Worm (Caenorhabditis elegans) whole organism, L2 larva: ENCODE data around the gene fbxl-1.

ENCODE experiments used
- F13H6.1 ChIP-seq: sonication (generic microtip); optimal IDR thresholded peaks from 2 replicates; lab custom pipeline; 2016; ENCODE audit warnings: missing genetic modification characterization, missing compliant biosample characterization
- R02D3.7 ChIP-seq: fragments of 150-350 bp; optimal IDR thresholded peaks from 2 replicates; lab custom pipeline; 2014; ENCODE audit warnings: missing biosample characterization, missing genetic modification characterization
- blmp-1 ChIP-seq: sonication (generic microtip); optimal IDR thresholded peaks from 2 replicates; lab custom pipeline; 2017; ENCODE audit warnings: missing genetic modification characterization, mild to moderate bottlenecking, missing compliant biosample characterization, antibody characterized with exemption, moderate library complexity; ENCODE audit not compliant: insufficient read depth
- crh-2 ChIP-seq: sonication (generic microtip); optimal IDR thresholded peaks from 2 replicates; lab custom pipeline; 2017; ENCODE audit warnings: missing biosample characterization, missing genetic modification characterization
- elt-1 ChIP-seq: fragments of 150-350 bp; optimal IDR thresholded peaks from 2 replicates; lab custom pipeline; 2014; ENCODE audit warnings: missing biosample characterization, missing genetic modification characterization
- gmeb-1 ChIP-seq: fragments of 150-350 bp; optimal IDR thresholded peaks from 2 replicates; lab custom pipeline; 2014; ENCODE audit warnings: missing biosample characterization, missing genetic modification characterization
- lin-13 ChIP-seq: fragments of 150-350 bp; optimal IDR thresholded peaks from 2 replicates; lab custom pipeline; 2014; ENCODE audit warnings: missing biosample characterization, missing genetic modification reagents, missing genetic modification characterization
- lin-39 ChIP-seq: fragments of 150-350 bp; optimal IDR thresholded peaks from 2 replicates; lab custom pipeline; 2014; ENCODE audit warnings: missing biosample characterization, missing genetic modification reagents, missing genetic modification characterization
- nhr-10 ChIP-seq: sonication (generic microtip); optimal IDR thresholded peaks from 2 replicates; lab custom pipeline; 2017; ENCODE audit warnings: missing biosample characterization, missing genetic modification characterization
- nhr-77 ChIP-seq: fragments of 150-350 bp; optimal IDR thresholded peaks from 2 replicates; lab custom pipeline; 2014; ENCODE audit warnings: missing biosample characterization, missing genetic modification characterization
- zag-1 ChIP-seq: fragments of 150-350 bp; optimal IDR thresholded peaks from 2 replicates; lab custom pipeline; 2014; ENCODE audit warnings: missing biosample characterization, missing genetic modification characterization
- ztf-11 ChIP-seq: sonication (generic microtip); optimal IDR thresholded peaks from 2 replicates; lab custom pipeline; 2017; ENCODE audit warnings: missing biosample characterization, missing genetic modification characterization

- TF ChIP-seq gmeb-1 (no peak), zag-1 (tag; lab: Kevin White, UChicago) (no peak), nhr-77 (tag; lab: Kevin White, UChicago) (no peak), R02D3.7 (no peak), elt-1 (tag; lab: Kevin White, UChicago) (no peak), nhr-10 (tag; lab: Kevin White, UChicago) (no peak), blmp-1 (tag; lab: Kevin White, UChicago) (no peak), lin-13 (GFP tag; lab: Kevin White, UChicago) (no peak), F13H6.1 (tag; lab: Kevin White, UChicago) (no peak), ztf-11 (tag; lab: Kevin White, UChicago) (no peak), crh-2 (tag; lab: Kevin White, UChicago) (no peak), lin-39 (tag; lab: Kevin White, UChicago) (no peak)
These were observed 5.0 kb downstream of the fbxl-1 start, which contains the start of gene henn-1 for ce11 chrIII:8232634-8233033.
